Fruit fly (Drosophila melanogaster) whole organism: ENCODE data around the gene beat-IIIc.

Experiments used
- CG8478 ChIP-seq: fragments of >200 bp; optimal IDR thresholded peaks from 2 replicates; lab custom pipeline; 2018; ENCODE audit warnings: inconsistent platforms
- Dll ChIP-seq: fragments of >200 bp; optimal IDR thresholded peaks from 2 replicates; lab custom pipeline; 2017
- EcR ChIP-seq, 2 experiments: fragments of >200 bp; optimal IDR thresholded peaks; 2 replicates each; lab custom pipeline; 2017; ENCODE audit warnings: missing biosample characterization in 2 of 2, missing genetic modification characterization in 2 of 2, missing genetic modification reagents in 2 of 2
- pan ChIP-seq: fragments of >200 bp; optimal IDR thresholded peaks from 2 replicates; lab custom pipeline; 2017
- psq ChIP-seq: fragments of >200 bp; optimal IDR thresholded peaks from 2 replicates; lab custom pipeline; 2017
- usp ChIP-seq: fragments of >200 bp; optimal IDR thresholded peaks from 2 replicates; lab custom pipeline; 2017; ENCODE audit warnings: missing biosample characterization, missing genetic modification characterization, mixed read lengths

beat-IIIc gene

dm6 chr2L:17260577-17260976, at the start of gene beat-IIIc:
beat-IIIc (minus strand) TSS chr2L:17260734.
- TF ChIP-seq usp, result no peak
- TF ChIP-seq Dll (lab: Kevin White, UChicago), result no peak
- TF ChIP-seq CG8478 (lab: Kevin White, UChicago), result no peak
- no peak for TF ChIP-seq psq (lab: Kevin White, UChicago)
- no peak for TF ChIP-seq pan (lab: Kevin White, UChicago)
- no peak for TF ChIP-seq EcR (GFP tag; optimal IDR thresholded peaks at IDR 0.05; lab: Kevin White, UChicago)

- no peak for TF ChIP-seq usp
- TF ChIP-seq pan (lab: Kevin White, UChicago), result no peak
- TF ChIP-seq CG8478 (lab: Kevin White, UChicago), result no peak
- no peak for TF ChIP-seq EcR (GFP tag; optimal IDR thresholded peaks at IDR 0.05; lab: Kevin White, UChicago)
- TF ChIP-seq psq (lab: Kevin White, UChicago), result no peak
- TF ChIP-seq Dll (lab: Kevin White, UChicago), result no peak
These were observed 31.6 kb upstream of the beat-IIIc start, which contains the start of gene CG6380 for dm6 chr2L:17292102-17292501. CG6380 (minus strand) TSS chr2L:17292202.

dm6 chr2L:17285940-17286339, 25.4 kb upstream of the beat-IIIc start, which contains the start of gene CG15140:
CG15140 (plus strand) TSS chr2L:17286240.
- no peak for TF ChIP-seq Dll (lab: Kevin White, UChicago)
- no peak for TF ChIP-seq usp
- TF ChIP-seq EcR (GFP tag; optimal IDR thresholded peaks at IDR 0.05; lab: Kevin White, UChicago), result no peak
- no peak for TF ChIP-seq psq (lab: Kevin White, UChicago)
- TF ChIP-seq pan (lab: Kevin White, UChicago), result no peak
- TF ChIP-seq CG8478 (lab: Kevin White, UChicago), result no peak

- no peak for TF ChIP-seq psq (lab: Kevin White, UChicago)
- TF ChIP-seq Dll (lab: Kevin White, UChicago), result no peak
- no peak for TF ChIP-seq EcR (GFP tag; optimal IDR thresholded peaks at IDR 0.05; lab: Kevin White, UChicago)
- TF ChIP-seq CG8478 (lab: Kevin White, UChicago), result no peak
- no peak for TF ChIP-seq usp
- TF ChIP-seq pan (lab: Kevin White, UChicago), result no peak
These were observed 9.2 kb upstream of the beat-IIIc start for dm6 chr2L:17269740-17270139.

- no peak for TF ChIP-seq usp
- TF ChIP-seq CG8478 (lab: Kevin White, UChicago), result no peak
- no peak for TF ChIP-seq psq (lab: Kevin White, UChicago)
- no peak for TF ChIP-seq Dll (lab: Kevin White, UChicago)
- TF ChIP-seq pan (lab: Kevin White, UChicago), result no peak
- no peak for TF ChIP-seq EcR (GFP tag; optimal IDR thresholded peaks at IDR 0.05; lab: Kevin White, UChicago)
These were observed 7.7 kb upstream of the beat-IIIc start for dm6 chr2L:17268088-17268755.

dm6 chr2L:17267358-17267750, 6.8 kb upstream of the beat-IIIc start:
- TF ChIP-seq psq (lab: Kevin White, UChicago) (no peak), CG8478 (lab: Kevin White, UChicago) (no peak), pan (lab: Kevin White, UChicago) (no peak), Dll (lab: Kevin White, UChicago) (no peak), EcR (GFP tag; optimal IDR thresholded peaks at IDR 0.05; lab: Kevin White, UChicago) (no peak), usp (no peak)

- TF ChIP-seq EcR (GFP tag; optimal IDR thresholded peaks at IDR 0.05; lab: Kevin White, UChicago) (peak in 1 of 2 experiments; percentile 20), psq (lab: Kevin White, UChicago) (no peak)
These were observed 6.3 kb upstream of the beat-IIIc start for dm6 chr2L:17266677-17267357.

- TF ChIP-seq Dll (lab: Kevin White, UChicago), result no peak
- TF ChIP-seq usp, result no peak
- TF ChIP-seq psq (lab: Kevin White, UChicago), result no peak
- no peak for TF ChIP-seq CG8478 (lab: Kevin White, UChicago)
- TF ChIP-seq EcR (GFP tag; optimal IDR thresholded peaks at IDR 0.05; lab: Kevin White, UChicago), result no peak
- TF ChIP-seq pan (lab: Kevin White, UChicago), result no peak
These were observed 2.8 kb upstream of the beat-IIIc start for dm6 chr2L:17263352-17263751.

dm6 chr2L:17262231-17262630, 1.7 kb upstream of the beat-IIIc start:
- TF ChIP-seq Dll (lab: Kevin White, UChicago), result no peak
- no peak for TF ChIP-seq usp

- TF ChIP-seq pan (lab: Kevin White, UChicago) (no peak), CG8478 (lab: Kevin White, UChicago) (no peak), usp (no peak), psq (lab: Kevin White, UChicago) (no peak), Dll (lab: Kevin White, UChicago) (no peak), EcR (GFP tag; optimal IDR thresholded peaks at IDR 0.05; lab: Kevin White, UChicago) (no peak)
These were observed 17.3 kb downstream of the beat-IIIc start for dm6 chr2L:17243101-17243780.

dm6 chr2L:17229394-17229793, 31.1 kb downstream of the beat-IIIc start:
- TF ChIP-seq usp (no peak), pan (lab: Kevin White, UChicago) (no peak), EcR (GFP tag; optimal IDR thresholded peaks at IDR 0.05; lab: Kevin White, UChicago) (no peak), Dll (lab: Kevin White, UChicago) (no peak), CG8478 (lab: Kevin White, UChicago) (no peak), psq (lab: Kevin White, UChicago) (no peak)
